Worm (Caenorhabditis elegans) whole organism, midembryonic: ENCODE measurements around the gene B0334.5.
A peak's percentile ranks its signal among the peaks of the same experiment; 100 is the strongest.

Experiments used
- T22C8.4 ChIP-seq: fragments of 200-800 bp; sonication (Bioruptor generic); IDR thresholded peaks from 2 replicates; pipeline ENCODE4 v1.3.6; 2022; ENCODE audit warnings: missing genetic modification characterization, missing compliant biosample characterization
- cog-1 ChIP-seq: sonication (generic microtip); optimal IDR thresholded peaks from 2 replicates; lab custom pipeline; 2016; ENCODE audit warnings: missing genetic modification characterization, missing compliant biosample characterization
- flt-1 ChIP-seq: fragments of 200-800 bp; sonication (Bioruptor generic); IDR thresholded peaks from 2 replicates; pipeline ENCODE4 v1.3.6; 2022; ENCODE audit warnings: missing genetic modification characterization, missing compliant biosample characterization
- klf-2 ChIP-seq: fragments of 200-800 bp; sonication (Bioruptor generic); conservative IDR thresholded peaks from 2 replicates; pipeline ENCODE4 v1.3.6; 2022; ENCODE audit warnings: missing genetic modification reagents, missing genetic modification characterization, missing compliant biosample characterization
- med-1 ChIP-seq: sonication (generic microtip); optimal IDR thresholded peaks from 2 replicates; lab custom pipeline; 2017; ENCODE audit warnings: missing genetic modification characterization, mild to moderate bottlenecking, missing compliant biosample characterization, antibody characterized with exemption, missing genetic modification reagents; ENCODE audit not compliant: insufficient read depth
- ref-1 ChIP-seq: fragments of 200-800 bp; sonication (Bioruptor generic); conservative IDR thresholded peaks from 2 replicates; pipeline ENCODE4 v1.3.6; 2022; ENCODE audit warnings: missing genetic modification reagents, missing genetic modification characterization, missing compliant biosample characterization
- tab-1 ChIP-seq: fragments of 200-800 bp; sonication (Bioruptor generic); IDR thresholded peaks from 2 replicates; pipeline ENCODE4 v1.3.6; 2022; ENCODE audit warnings: missing genetic modification characterization, missing compliant biosample characterization
- ztf-23 ChIP-seq: fragments of 200-800 bp; sonication (Bioruptor generic); IDR thresholded peaks from 2 replicates; pipeline ENCODE4 v1.3.6; 2022; ENCODE audit warnings: missing genetic modification reagents, missing genetic modification characterization, missing compliant biosample characterization
- ztf-29 ChIP-seq: fragments of 200-800 bp; sonication (Bioruptor generic); IDR thresholded peaks from 2 replicates; pipeline ENCODE4 v1.3.6; 2022; ENCODE audit warnings: missing genetic modification reagents, missing genetic modification characterization, missing compliant biosample characterization

The B0334.5 gene

ce11 chrII:11545952-11546325, 48.5 kb downstream of the B0334.5 start:
- TF ChIP-seq ref-1 (GFP tag; lab: Robert Waterston, UW) (no peak), ztf-29 (no peak), cog-1 (tag; lab: Kevin White, UChicago) (no peak), flt-1 (GFP tag; lab: Robert Waterston, UW) (no peak), T22C8.4 (GFP tag; lab: Robert Waterston, UW) (no peak), med-1 (GFP tag; lab: Kevin White, UChicago) (no peak), klf-2 (GFP tag; lab: Robert Waterston, UW) (no peak), ztf-23 (no peak), tab-1 (GFP tag; lab: Robert Waterston, UW) (no peak)

- TF ChIP-seq T22C8.4 (GFP tag; lab: Robert Waterston, UW): no peak
- no peak for TF ChIP-seq tab-1 (GFP tag; lab: Robert Waterston, UW)
- TF ChIP-seq ztf-23: no peak
- TF ChIP-seq cog-1 (tag; lab: Kevin White, UChicago): no peak
- no peak for TF ChIP-seq ztf-29
- 0 out of 2 replicates have a peak, but pooled peaks have one; percentile 13 for TF ChIP-seq flt-1 (GFP tag; lab: Robert Waterston, UW)
- no peak for TF ChIP-seq ref-1 (GFP tag; lab: Robert Waterston, UW)
- no peak for TF ChIP-seq klf-2 (GFP tag; lab: Robert Waterston, UW)
- no peak for TF ChIP-seq med-1 (GFP tag; lab: Kevin White, UChicago)
Measured at ce11 chrII:11547254-11547687, 49.8 kb downstream of the B0334.5 start, which contains the start of gene F54D5.7. TSS of gene F54D5.7 (plus strand) at chrII:11547517.
